Worm (Caenorhabditis elegans): ENCODE results near the gene Y43F8B.2.

ce11 chrV:19579509-19579908 is 46.6 kb upstream of the Y43F8B.2 start:
- TF ChIP-seq nhr-237 (tag; optimal IDR thresholded peaks at IDR 0.05) (no peak), elt-3 (tag; optimal IDR thresholded peaks at IDR 0.05) (no peak), snpc-4 (tag; optimal IDR thresholded peaks at IDR 0.05) (no peak), lin-13 (tag; optimal IDR thresholded peaks at IDR 0.05) (no peak), unc-120 (tag; optimal IDR thresholded peaks at IDR 0.05; ENCODE audit: poor library complexity, severe bottlenecking) (no peak), nhr-12 (tag; optimal IDR thresholded peaks at IDR 0.05) (no peak), mep-1 (tag; optimal IDR thresholded peaks at IDR 0.05) (no peak), ztf-11 (tag; optimal IDR thresholded peaks at IDR 0.05) (no peak), sem-2 (GFP tag; optimal IDR thresholded peaks at IDR 0.05) (no peak), unc-62 (GFP tag; optimal IDR thresholded peaks at IDR 0.05) (no peak)

Measured in whole organism, mixed stage, embryonic.